Worm (Caenorhabditis elegans): ENCODE results near the gene faah-3.

faah-3 gene

DNA sequence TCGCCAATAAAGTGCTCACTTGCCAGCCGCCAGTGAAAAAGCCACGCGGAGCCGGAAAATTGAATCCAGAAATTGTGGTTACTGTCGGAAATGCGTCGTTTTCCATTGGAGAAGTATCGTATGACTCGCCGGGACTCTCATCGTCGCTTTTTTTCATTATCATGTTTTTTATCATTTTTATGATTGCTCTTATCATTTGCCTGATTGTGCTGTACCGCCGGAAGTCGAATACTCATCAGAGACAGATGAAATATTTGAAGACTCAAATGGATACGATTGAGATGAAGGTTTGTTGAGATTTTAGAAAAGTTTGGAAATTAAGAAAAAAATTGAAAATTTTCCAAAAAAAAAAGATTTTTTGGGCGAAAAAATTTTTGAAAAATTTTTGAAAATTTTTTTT, 30.9 kb upstream of the faah-3 start (continued):
- TF ChIP-seq ctbp-1 (GFP tag; IDR thresholded peaks at IDR 0.05) = no peak
- TF ChIP-seq nhr-102 (tag; optimal IDR thresholded peaks at IDR 0.05) = no peak

DNA sequence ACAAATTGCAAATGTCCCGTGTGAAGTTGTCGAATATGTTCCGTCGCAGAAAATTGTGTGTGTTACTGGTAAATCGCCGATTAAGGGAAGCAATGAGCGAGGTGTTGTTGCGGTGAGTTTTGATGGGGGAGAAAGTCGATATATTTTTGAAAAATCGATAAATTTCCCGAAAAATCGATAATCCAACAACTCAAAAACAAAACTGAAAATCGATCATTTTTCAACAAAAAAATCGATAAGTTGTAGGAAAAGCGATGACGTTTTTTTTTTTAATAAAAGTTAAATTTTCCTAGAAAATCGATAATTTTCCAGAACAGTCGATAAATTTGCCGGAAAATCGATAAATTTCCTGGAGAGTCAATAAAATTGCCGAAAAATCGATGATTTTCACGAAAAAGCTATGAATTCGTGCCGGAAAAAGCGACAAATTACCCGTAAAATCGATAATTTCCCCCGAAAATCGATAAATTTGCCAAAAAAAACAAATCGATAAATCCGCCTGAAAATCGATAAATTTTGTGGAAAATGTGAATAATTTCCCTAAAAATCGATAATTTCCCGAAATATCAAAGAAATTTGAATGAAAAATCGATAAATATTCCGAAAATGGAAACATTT, 27.5 kb upstream of the faah-3 start:
- TF ChIP-seq Y75B8A.6 (GFP tag; IDR thresholded peaks at IDR 0.05) (no peak), ceh-28 (tag; optimal IDR thresholded peaks at IDR 0.05) (peak; percentile 90)

DNA sequence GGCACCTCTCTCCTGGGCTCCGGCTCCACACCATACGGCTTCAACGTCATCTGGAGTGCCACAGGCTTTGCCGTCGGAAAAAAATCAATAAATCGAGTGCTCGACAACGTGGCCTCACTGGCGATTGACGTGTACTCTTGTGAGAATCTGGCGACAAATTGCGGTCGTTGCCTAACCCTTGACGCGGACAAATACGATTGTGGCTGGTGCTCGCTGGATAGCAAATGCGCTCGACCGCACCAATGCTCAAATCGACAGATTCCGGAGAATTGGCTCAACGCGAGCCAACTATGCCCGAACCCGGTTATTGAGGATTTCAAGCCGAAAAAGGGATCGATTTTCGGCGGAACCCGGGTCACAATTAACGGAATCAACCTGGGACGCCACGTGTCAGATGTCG, 26.9 kb upstream of the faah-3 start:
- TF ChIP-seq madf-5 (GFP tag; IDR thresholded peaks at IDR 0.05) (no peak), ceh-20 (GFP tag; IDR thresholded peaks at IDR 0.05) (no peak), mes-2 (tag; optimal IDR thresholded peaks at IDR 0.05; ENCODE audit: poor library complexity, severe bottlenecking) (no peak), set-16 (GFP tag; IDR thresholded peaks at IDR 0.05) (0 out of 2 replicates have a peak, but pooled peaks have one; percentile 19), ZK337.2 (GFP tag; IDR thresholded peaks at IDR 0.05) (no peak), spr-1 (tag; optimal IDR thresholded peaks at IDR 0.05) (no peak), F49E8.2 (tag; optimal IDR thresholded peaks at IDR 0.05; ENCODE audit: borderline replicate concordance) (no peak), attf-4 (tag; optimal IDR thresholded peaks at IDR 0.05) (no peak), lin-1 (GFP tag; IDR thresholded peaks at IDR 0.05) (no peak), Y105C5A.15 (GFP tag; IDR thresholded peaks at IDR 0.05) (no peak), nhr-48 (tag; optimal IDR thresholded peaks at IDR 0.05) (no peak), T20F7.1 (GFP tag; optimal IDR thresholded peaks at IDR 0.05) (no peak), daf-19 (GFP tag; conservative IDR thresholded peaks at IDR 0.05) (no peak), saeg-2 (GFP tag; IDR thresholded peaks at IDR 0.05) (no peak), D1046.2 (GFP tag; IDR thresholded peaks at IDR 0.05) (0 out of 2 replicates have a peak, but pooled peaks have one; percentile 51), mdl-1 (tag; optimal IDR thresholded peaks at IDR 0.05) (no peak)

DNA sequence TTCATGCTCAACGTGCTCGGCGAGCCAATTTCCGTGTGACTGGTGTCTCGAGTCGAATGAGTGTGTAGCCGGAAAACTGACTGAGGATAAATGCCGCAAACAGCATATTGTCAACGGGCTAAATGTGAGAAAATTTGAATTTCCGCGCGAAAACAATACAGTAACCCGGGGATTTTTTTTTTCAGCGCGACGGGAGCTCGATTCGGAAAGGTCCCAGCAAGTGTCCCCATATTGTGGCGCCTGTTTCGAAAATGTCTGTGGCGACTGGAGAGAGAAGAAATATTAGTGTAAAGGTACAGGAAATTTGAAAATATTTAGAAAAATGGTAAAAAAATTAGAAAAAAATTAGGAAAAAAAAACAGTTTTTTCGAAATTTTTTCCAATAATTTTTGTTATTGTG, 25.7 kb upstream of the faah-3 start:
- TF ChIP-seq aha-1 (tag) (peak; percentile 95), F26F4.8 (GFP tag; conservative IDR thresholded peaks at IDR 0.05) (no peak)

DNA sequence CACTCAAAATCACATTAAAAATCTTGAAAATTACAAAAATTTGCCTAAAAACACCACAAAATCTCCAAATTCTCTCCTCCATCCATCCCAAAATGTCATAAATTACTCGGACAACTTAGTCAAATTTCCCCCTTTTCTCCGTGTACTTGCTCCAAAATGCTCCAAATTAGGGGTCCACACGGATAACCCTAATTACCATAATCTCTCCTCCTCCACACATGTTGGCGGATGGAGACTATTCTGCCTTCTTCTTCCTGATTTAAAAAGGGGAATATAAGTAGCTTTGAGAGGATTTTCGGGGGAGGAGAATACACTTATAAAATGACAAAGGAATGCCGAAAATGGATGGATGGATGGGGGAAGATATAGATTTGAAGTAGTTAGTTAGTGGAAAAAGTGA, 16.4 kb upstream of the faah-3 start:
- TF ChIP-seq nhr-111 (GFP tag; optimal IDR thresholded peaks at IDR 0.05) = no peak

DNA sequence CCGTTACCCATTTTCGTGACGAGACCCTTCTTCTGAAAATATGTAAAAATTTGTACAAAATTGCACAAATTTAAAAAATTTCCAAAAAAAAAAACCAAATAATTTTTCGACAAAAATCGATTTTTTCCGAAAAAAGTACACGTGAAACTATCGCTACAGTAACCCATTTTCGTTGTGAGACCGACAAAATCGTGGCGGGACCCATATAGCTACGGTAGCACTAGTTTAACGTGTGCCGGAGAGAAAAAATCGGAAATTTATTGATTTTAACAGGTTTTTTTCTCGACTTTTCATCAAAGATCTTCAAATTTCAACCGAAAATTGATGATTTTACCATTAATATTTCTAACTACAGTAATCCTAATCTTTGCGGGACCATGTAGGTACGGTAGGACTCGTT, 14.7 kb upstream of the faah-3 start:
- TF ChIP-seq ces-1 (GFP tag; optimal IDR thresholded peaks at IDR 0.05) (no peak), dmd-6 (GFP tag; IDR thresholded peaks at IDR 0.05) (no peak), F10B5.3 (tag; optimal IDR thresholded peaks at IDR 0.05) (no peak), set-16 (GFP tag; IDR thresholded peaks at IDR 0.05) (no peak), nhr-77 (tag; optimal IDR thresholded peaks at IDR 0.05) (no peak), nhr-237 (tag; optimal IDR thresholded peaks at IDR 0.05) (no peak), mxl-3 (GFP tag; optimal IDR thresholded peaks at IDR 0.05) (no peak), ceh-28 (tag; optimal IDR thresholded peaks at IDR 0.05) (no peak), madf-9 (GFP tag; conservative IDR thresholded peaks at IDR 0.05) (no peak), nhr-6 (tag; optimal IDR thresholded peaks at IDR 0.05) (no peak), egl-43 (GFP tag; IDR thresholded peaks at IDR 0.05) (no peak), D1046.2 (GFP tag; IDR thresholded peaks at IDR 0.05) (no peak), zip-11 (GFP tag; IDR thresholded peaks at IDR 0.05) (no peak), dmd-8 (GFP tag; IDR thresholded peaks at IDR 0.05) (no peak), dmd-9 (GFP tag; IDR thresholded peaks at IDR 0.05) (no peak), unc-130 (GFP tag; optimal IDR thresholded peaks at IDR 0.05) (no peak), snpc-1.2 (GFP tag; IDR thresholded peaks at IDR 0.05) (no peak), skn-1 (tag; optimal IDR thresholded peaks at IDR 0.05) (no peak), pqm-1 (tag; optimal IDR thresholded peaks at IDR 0.05) (no peak), nhr-76 (tag; optimal IDR thresholded peaks at IDR 0.05) (no peak)

Measured in whole organism, L4 larva.